Fruit fly (Drosophila melanogaster) whole organism, embryonic: ENCODE data around the gene chb.

Experiments used
- Ada2b ChIP-seq: fragments of 200-800 bp; sonication (Bioruptor generic); IDR thresholded peaks from 2 replicates; pipeline ENCODE4 v1.3.6; 2022; ENCODE audit warnings: missing biosample characterization, missing genetic modification characterization
- Adf1 ChIP-seq: fragments of 200-800 bp; sonication (Bioruptor generic); IDR thresholded peaks from 2 replicates; pipeline ENCODE4 v1.3.6; 2022; ENCODE audit warnings: missing biosample characterization, missing genetic modification characterization
- Blimp-1 ChIP-seq: fragments of 200-800 bp; sonication (Bioruptor generic); optimal IDR thresholded peaks from 3 replicates; lab custom pipeline; 2018; ENCODE audit warnings: missing biosample characterization, missing genetic modification characterization, mild to moderate bottlenecking, moderate library complexity, missing genetic modification reagents
- CG14667 ChIP-seq: fragments of 200-800 bp; sonication (Bioruptor generic); IDR thresholded peaks from 2 replicates; pipeline ENCODE4 v1.3.6; 2022; ENCODE audit warnings: missing biosample characterization, missing genetic modification characterization
- CG1647 ChIP-seq: fragments of 200-800 bp; sonication (Bioruptor generic); optimal IDR thresholded peaks from 3 replicates; lab custom pipeline; 2016; ENCODE audit warnings: missing biosample characterization, missing genetic modification characterization
- CG3281 ChIP-seq: fragments of 200-800 bp; sonication (Bioruptor generic); optimal IDR thresholded peaks from 3 replicates; lab custom pipeline; 2017; ENCODE audit warnings: missing biosample characterization, mild to moderate bottlenecking, missing genetic modification characterization
- CG4404 ChIP-seq: fragments of 200-800 bp; sonication (Bioruptor generic); IDR thresholded peaks from 2 replicates; pipeline ENCODE4 v1.3.6; 2022; ENCODE audit warnings: missing biosample characterization, missing genetic modification characterization
- CG6689 ChIP-seq: fragments of 200-800 bp; sonication (Bioruptor generic); IDR thresholded peaks from 2 replicates; pipeline ENCODE4 v1.3.6; 2022; ENCODE audit warnings: missing biosample characterization, missing genetic modification characterization
- CG9437 ChIP-seq: fragments of 200-800 bp; sonication (Bioruptor generic); optimal IDR thresholded peaks from 2 replicates; lab custom pipeline; 2018; ENCODE audit warnings: missing biosample characterization, mild to moderate bottlenecking, missing genetic modification characterization
- Dbx ChIP-seq: fragments of 200-800 bp; sonication (Bioruptor generic); IDR thresholded peaks from 3 replicates; pipeline ENCODE4 v1.3.6; 2022; ENCODE audit warnings: missing biosample characterization, missing genetic modification characterization
- Dip3 ChIP-seq: fragments of 200-800 bp; sonication (Bioruptor generic); optimal IDR thresholded peaks from 3 replicates; lab custom pipeline; 2016; ENCODE audit warnings: missing biosample characterization, missing genetic modification characterization
- E2f1 ChIP-seq: fragments of 200-800 bp; sonication (Bioruptor generic); IDR thresholded peaks from 2 replicates; pipeline ENCODE4 v1.3.6; 2022; ENCODE audit warnings: missing biosample characterization, missing genetic modification characterization
- H2.0 ChIP-seq: fragments of 200-800 bp; sonication (Bioruptor generic); IDR thresholded peaks from 2 replicates; pipeline ENCODE4 v1.3.6; 2022; ENCODE audit warnings: missing biosample characterization, missing genetic modification characterization
- HmgD ChIP-seq: fragments of 200-800 bp; sonication (Bioruptor generic); optimal IDR thresholded peaks from 3 replicates; lab custom pipeline; 2016; ENCODE audit warnings: missing biosample characterization, missing genetic modification characterization
- HmgZ ChIP-seq: fragments of 200-800 bp; sonication (Bioruptor generic); optimal IDR thresholded peaks from 2 replicates; lab custom pipeline; 2018; ENCODE audit warnings: missing biosample characterization, mild to moderate bottlenecking, missing genetic modification characterization
- Jarid2 ChIP-seq: fragments of 200-800 bp; sonication (Bioruptor generic); optimal IDR thresholded peaks from 3 replicates; lab custom pipeline; 2017; ENCODE audit warnings: mild to moderate bottlenecking, missing biosample characterization, missing genetic modification reagents, missing genetic modification characterization
- MBD-R2 ChIP-seq: fragments of 200-800 bp; sonication (Bioruptor generic); IDR thresholded peaks from 2 replicates; pipeline ENCODE4 v1.3.6; 2022; ENCODE audit warnings: missing biosample characterization, missing genetic modification characterization
- Nf-YB ChIP-seq: fragments of 200-800 bp; sonication (Bioruptor generic); optimal IDR thresholded peaks from 3 replicates; lab custom pipeline; 2019; ENCODE audit warnings: missing biosample characterization, mild to moderate bottlenecking, missing genetic modification characterization, moderate library complexity
- NfI ChIP-seq: fragments of 200-800 bp; sonication (Bioruptor generic); optimal IDR thresholded peaks from 3 replicates; lab custom pipeline; 2018; ENCODE audit warnings: missing biosample characterization, mild to moderate bottlenecking, missing genetic modification characterization, moderate library complexity
- Opbp ChIP-seq: fragments of 200-800 bp; sonication (Bioruptor generic); IDR thresholded peaks from 3 replicates; pipeline ENCODE4 v1.3.6; 2022; ENCODE audit warnings: missing biosample characterization, missing genetic modification characterization; ENCODE audit not compliant: partially characterized antibody
- PHDP ChIP-seq: fragments of 200-800 bp; sonication (Bioruptor generic); optimal IDR thresholded peaks from 3 replicates; lab custom pipeline; 2018; ENCODE audit warnings: missing biosample characterization, mild to moderate bottlenecking, missing genetic modification characterization, moderate library complexity
- Pdp1 ChIP-seq, 2 experiments: fragments of 200-800 bp; sonication (Bioruptor generic); optimal IDR thresholded peaks; 3 replicates each; lab custom pipeline; 2016; ENCODE audit warnings: missing biosample characterization in 2 of 2, missing genetic modification characterization in 2 of 2, mild to moderate bottlenecking in 1 of 2, moderate library complexity in 1 of 2
- Ptx1 ChIP-seq: fragments of 200-800 bp; sonication (Bioruptor generic); IDR thresholded peaks from 2 replicates; pipeline ENCODE4 v1.3.6; 2022; ENCODE audit warnings: missing biosample characterization, missing genetic modification characterization
- Taf1 ChIP-seq: fragments of 200-800 bp; sonication (Bioruptor generic); IDR thresholded peaks from 2 replicates; pipeline ENCODE4 v1.3.6; 2022; ENCODE audit warnings: missing biosample characterization, missing genetic modification characterization
- Xbp1 ChIP-seq: fragments of 200-800 bp; sonication (Bioruptor generic); optimal IDR thresholded peaks from 3 replicates; lab custom pipeline; 2016; ENCODE audit warnings: missing biosample characterization, mild to moderate bottlenecking, missing genetic modification characterization
- bbx ChIP-seq: fragments of 200-800 bp; sonication (Bioruptor generic); IDR thresholded peaks from 2 replicates; pipeline ENCODE4 v1.3.6; 2022; ENCODE audit warnings: missing biosample characterization, missing genetic modification characterization; ENCODE audit not compliant: partially characterized antibody
- bigmax ChIP-seq: fragments of 200-800 bp; sonication (Bioruptor generic); optimal IDR thresholded peaks from 2 replicates; lab custom pipeline; 2018; ENCODE audit warnings: missing biosample characterization, mild to moderate bottlenecking, missing genetic modification characterization
- cg ChIP-seq: fragments of 200-800 bp; sonication (Bioruptor generic); optimal IDR thresholded peaks from 3 replicates; lab custom pipeline; 2019; ENCODE audit warnings: missing biosample characterization, mild to moderate bottlenecking, missing genetic modification characterization, moderate library complexity
- chn ChIP-seq: fragments of 200-800 bp; sonication (Bioruptor generic); optimal IDR thresholded peaks from 2 replicates; lab custom pipeline; 2016; ENCODE audit warnings: missing biosample characterization, missing genetic modification characterization
- en ChIP-seq: fragments of 200-800 bp; sonication (Bioruptor generic); optimal IDR thresholded peaks from 2 replicates; lab custom pipeline; 2016; ENCODE audit warnings: missing biosample characterization, missing genetic modification characterization
- fd102C ChIP-seq: fragments of 200-800 bp; sonication (Bioruptor generic); optimal IDR thresholded peaks from 2 replicates; lab custom pipeline; 2018; ENCODE audit warnings: missing biosample characterization, mild to moderate bottlenecking, missing genetic modification characterization, moderate library complexity
- fd3F ChIP-seq: fragments of 200-800 bp; sonication (Bioruptor generic); optimal IDR thresholded peaks from 2 replicates; lab custom pipeline; 2018; ENCODE audit warnings: missing biosample characterization, mild to moderate bottlenecking, missing genetic modification characterization, moderate library complexity
- fd96Cb ChIP-seq: fragments of 200-800 bp; sonication (Bioruptor generic); optimal IDR thresholded peaks from 2 replicates; lab custom pipeline; 2018; ENCODE audit warnings: missing biosample characterization, mild to moderate bottlenecking, missing genetic modification characterization, moderate library complexity
- grn ChIP-seq: fragments of 200-800 bp; sonication (Bioruptor generic); optimal IDR thresholded peaks from 3 replicates; lab custom pipeline; 2017; ENCODE audit warnings: missing biosample characterization, missing genetic modification characterization
- inv ChIP-seq: fragments of 200-800 bp; sonication (Bioruptor generic); IDR thresholded peaks from 2 replicates; pipeline ENCODE4 v1.3.6; 2022; ENCODE audit warnings: missing biosample characterization, missing genetic modification characterization; ENCODE audit not compliant: partially characterized antibody
- jigr1 ChIP-seq: fragments of 200-800 bp; sonication (Bioruptor generic); IDR thresholded peaks from 3 replicates; pipeline ENCODE4 v1.3.6; 2022; ENCODE audit warnings: missing biosample characterization, missing genetic modification characterization
- kni ChIP-seq: fragments of 200-800 bp; sonication (Bioruptor generic); optimal IDR thresholded peaks from 3 replicates; lab custom pipeline; 2017; ENCODE audit warnings: mild to moderate bottlenecking, missing biosample characterization, missing genetic modification reagents, missing genetic modification characterization
- odd ChIP-seq: fragments of 200-800 bp; sonication (Bioruptor generic); optimal IDR thresholded peaks from 2 replicates; lab custom pipeline; 2017; ENCODE audit warnings: missing biosample characterization, mild to moderate bottlenecking, missing genetic modification characterization
- org-1 ChIP-seq: fragments of 200-800 bp; sonication (Bioruptor generic); optimal IDR thresholded peaks from 2 replicates; lab custom pipeline; 2017; ENCODE audit warnings: missing biosample characterization, missing genetic modification characterization
- p53 ChIP-seq: fragments of 200-800 bp; sonication (Bioruptor generic); optimal IDR thresholded peaks from 2 replicates; lab custom pipeline; 2016; ENCODE audit warnings: missing biosample characterization, missing genetic modification characterization
- pan ChIP-seq, 4 experiments: fragments of >200 bp in 3 of 4; fragments of 200-800 bp in 1 of 4; sonication (Bioruptor generic) in 1 of 4; optimal IDR thresholded peaks in 3 of 4; IDR thresholded peaks in 1 of 4; 2 replicates each; pipeline versions ENCODE4 v1.3.6 to Lab custom; 2017 to 2022; ENCODE audit warnings: missing biosample characterization in 2 of 4, missing genetic modification characterization in 2 of 4, mixed read lengths in 1 of 4
- prd ChIP-seq, 3 experiments: fragments of >200 bp in 2 of 3; fragments of 200-800 bp in 1 of 3; sonication (Bioruptor generic) in 1 of 3; optimal IDR thresholded peaks in 2 of 3; IDR thresholded peaks in 1 of 3; 2 replicates in 2 of 3; 3 replicates in 1 of 3; pipeline versions ENCODE4 v1.3.6 to Lab custom; 2017 to 2022; ENCODE audit warnings: missing biosample characterization in 1 of 3, missing genetic modification characterization in 1 of 3
- pum ChIP-seq: fragments of 200-800 bp; sonication (Bioruptor generic); optimal IDR thresholded peaks from 2 replicates; lab custom pipeline; 2016; ENCODE audit warnings: missing biosample characterization, missing genetic modification characterization
- sim ChIP-seq: fragments of 200-800 bp; sonication (Bioruptor generic); IDR thresholded peaks from 2 replicates; pipeline ENCODE4 v1.3.6; 2022; ENCODE audit warnings: missing biosample characterization, missing genetic modification characterization
- sisA ChIP-seq: fragments of 200-800 bp; sonication (Bioruptor generic); IDR thresholded peaks from 2 replicates; pipeline ENCODE4 v1.3.6; 2022; ENCODE audit warnings: missing biosample characterization, missing genetic modification characterization
- sqz ChIP-seq: fragments of 200-800 bp; sonication (Bioruptor generic); optimal IDR thresholded peaks from 3 replicates; lab custom pipeline; 2018; ENCODE audit warnings: missing biosample characterization, mild to moderate bottlenecking, missing genetic modification characterization
- toy ChIP-seq: fragments of 200-800 bp; sonication (Bioruptor generic); IDR thresholded peaks from 2 replicates; pipeline ENCODE4 v1.3.6; 2022; ENCODE audit warnings: missing biosample characterization, missing genetic modification characterization
- tup ChIP-seq: fragments of 200-800 bp; sonication (Bioruptor generic); optimal IDR thresholded peaks from 2 replicates; lab custom pipeline; 2016; ENCODE audit warnings: missing biosample characterization, mild to moderate bottlenecking, missing genetic modification characterization, moderate library complexity
- wdn ChIP-seq: fragments of 200-800 bp; sonication (Bioruptor generic); IDR thresholded peaks from 2 replicates; pipeline ENCODE4 v1.3.6; 2022; ENCODE audit warnings: missing biosample characterization, missing genetic modification characterization

chb gene

dm6 chr3L:21171905-21172304, 748 bp upstream of the chb start, which contains the start of gene Ac78C (continued):
- peak; percentile 88 for TF ChIP-seq fd3F (GFP tag; lab: Kevin White, UChicago)
- no peak for TF ChIP-seq prd (optimal IDR thresholded peaks at IDR 0.05; lab: Kevin White, UChicago)
- peak; percentile 81 for TF ChIP-seq prd (GFP tag; IDR thresholded peaks at IDR 0.05; lab: Robert Waterston, UW)
- TF ChIP-seq bigmax (GFP tag; lab: Kevin White, UChicago) = peak; percentile 1
- TF ChIP-seq jigr1 = peak; percentile 39; the same call in 1 of the 3 replicates
- peak; percentile 48; the same call in 1 of the 2 replicates for TF ChIP-seq bbx (GFP tag; lab: Robert Waterston, UW)
- peak; percentile 90 for TF ChIP-seq p53
- TF ChIP-seq wdn (GFP tag; lab: Robert Waterston, UW) = peak; percentile 90
- peak; percentile 69 for TF ChIP-seq chn (GFP tag; lab: Kevin White, UChicago)
- peak; percentile 91 for TF ChIP-seq Xbp1
- peak; percentile 84 for TF ChIP-seq pum (GFP tag; lab: Kevin White, UChicago)
- TF ChIP-seq fd102C (GFP tag; lab: Kevin White, UChicago) = no peak
- TF ChIP-seq grn (GFP tag; lab: Kevin White, UChicago) = peak; percentile 6
- peak; percentile 59; the same call in 2 of the 3 replicates for TF ChIP-seq Opbp (GFP tag; lab: Robert Waterston, UW)
- TF ChIP-seq Dbx = peak; percentile 92
- peak; percentile 92 for TF ChIP-seq CG3281 (GFP tag; lab: Kevin White, UChicago)
- peak; percentile 67; the same call in 1 of the 2 replicates for TF ChIP-seq CG4404 (GFP tag; lab: Robert Waterston, UW)
- TF ChIP-seq pan (optimal IDR thresholded peaks at IDR 0.05; lab: Kevin White, UChicago) = no peak
- peak in 1 of 2 experiments; percentile 91 for TF ChIP-seq pan (GFP tag; optimal IDR thresholded peaks at IDR 0.05 in 1 of 2, IDR thresholded peaks at IDR 0.05 in 1 of 2)
- TF ChIP-seq inv (GFP tag; lab: Robert Waterston, UW) = peak; percentile 59
- TF ChIP-seq PHDP (tag; lab: Kevin White, UChicago) = peak; percentile 86
- no peak for TF ChIP-seq CG9437 (GFP tag; lab: Kevin White, UChicago)
- peak; percentile 60 for TF ChIP-seq en
- TF ChIP-seq fd96Cb (tag; lab: Kevin White, UChicago) = peak; percentile 74
- TF ChIP-seq CG1647 (GFP tag; lab: Kevin White, UChicago) = peak; percentile 83
- TF ChIP-seq MBD-R2 (GFP tag; lab: Robert Waterston, UW) = no peak; the same call in none of the 2 replicates
- no peak for TF ChIP-seq kni (GFP tag; lab: Kevin White, UChicago)
- peak; percentile 22 for TF ChIP-seq sqz (GFP tag; lab: Kevin White, UChicago)
- TF ChIP-seq Dip3 (GFP tag; lab: Kevin White, UChicago) = peak; percentile 90
- TF ChIP-seq Blimp-1 (GFP tag; lab: Kevin White, UChicago) = peak; percentile 74
- peak; percentile 78 for TF ChIP-seq CG6689 (GFP tag; lab: Robert Waterston, UW)
- peak; percentile 64 for TF ChIP-seq Jarid2
- TF ChIP-seq NfI (GFP tag; lab: Kevin White, UChicago) = peak; percentile 93
- TF ChIP-seq Taf1 (GFP tag; lab: Robert Waterston, UW) = peak; percentile 84
- TF ChIP-seq Ptx1 (GFP tag; lab: Robert Waterston, UW) = peak; percentile 88
- TF ChIP-seq toy (GFP tag; lab: Robert Waterston, UW) = peak; percentile 85
- peak; percentile 80 for TF ChIP-seq org-1
- peak; percentile 96 for TF ChIP-seq HmgZ (tag; lab: Kevin White, UChicago)
- TF ChIP-seq Nf-YB (GFP tag; lab: Kevin White, UChicago) = no peak
- TF ChIP-seq CG14667 (GFP tag; lab: Robert Waterston, UW) = peak; percentile 68
- TF ChIP-seq odd = peak; percentile 73
- TF ChIP-seq E2f1 (GFP tag; lab: Robert Waterston, UW) = peak; percentile 79
- TF ChIP-seq tup (GFP tag; lab: Kevin White, UChicago) = peak; percentile 64
- TF ChIP-seq HmgD (GFP tag; lab: Kevin White, UChicago) = peak; percentile 65
- no peak for TF ChIP-seq cg
- TF ChIP-seq H2.0 (GFP tag; lab: Robert Waterston, UW) = peak; percentile 77
- no peak for TF ChIP-seq sim (GFP tag; lab: Robert Waterston, UW)
- TF ChIP-seq sisA = peak; percentile 85
- TF ChIP-seq Ada2b = peak; percentile 90
- TF ChIP-seq Pdp1 (GFP tag; optimal IDR thresholded peaks at IDR 0.05; lab: Kevin White, UChicago) = peak; percentile 87
- peak; percentile 72 for TF ChIP-seq Adf1 (GFP tag; lab: Robert Waterston, UW)
